Worm (Caenorhabditis elegans): ENCODE data around the gene acr-17.

Gene acr-17

ce11 chrV:2664525-2665053, 56.1 kb downstream of the acr-17 start, which contains the start of gene ndx-2:
ndx-2 (minus strand) TSS chrV:2665003.
- no peak for TF ChIP-seq tbx-7 (tag; optimal IDR thresholded peaks at IDR 0.05)
- TF ChIP-seq nhr-11 (tag; optimal IDR thresholded peaks at IDR 0.05) = no peak
- TF ChIP-seq syd-9 (tag; optimal IDR thresholded peaks at IDR 0.05) = no peak
- no peak for TF ChIP-seq hlh-8 (tag; optimal IDR thresholded peaks at IDR 0.05)
- no peak for TF ChIP-seq pha-4 (tag; optimal IDR thresholded peaks at IDR 0.05)
- no peak for TF ChIP-seq ceh-19 (GFP tag; optimal IDR thresholded peaks at IDR 0.05)
- no peak for TF ChIP-seq ceh-45 (GFP tag; IDR thresholded peaks at IDR 0.05)
- TF ChIP-seq F13H6.1 (tag; optimal IDR thresholded peaks at IDR 0.05) = no peak
- TF ChIP-seq elt-2 (tag; optimal IDR thresholded peaks at IDR 0.05) = no peak
- no peak for TF ChIP-seq pros-1 (tag; optimal IDR thresholded peaks at IDR 0.05)
- TF ChIP-seq sox-4 (tag; optimal IDR thresholded peaks at IDR 0.05) = no peak
- no peak for TF ChIP-seq ref-2 (tag; optimal IDR thresholded peaks at IDR 0.05)
- TF ChIP-seq sdc-2 (tag; optimal IDR thresholded peaks at IDR 0.05) = no peak

All from whole organism, late embryonic.